Worm (Caenorhabditis elegans) whole organism, L1 larva: Measurements from ENCODE around the gene pat-12.

ENCODE experiments used
- C04F5.9 ChIP-seq: sonication (generic microtip); optimal IDR thresholded peaks from 2 replicates; lab custom pipeline; 2016; ENCODE audit warnings: missing genetic modification characterization, missing compliant biosample characterization
- C16A3.4 ChIP-seq: fragments of 150-350 bp; optimal IDR thresholded peaks from 2 replicates; lab custom pipeline; 2014; ENCODE audit warnings: missing biosample characterization, missing genetic modification characterization
- C34B4.2 ChIP-seq: sonication (generic microtip); optimal IDR thresholded peaks from 2 replicates; lab custom pipeline; 2017; ENCODE audit warnings: mild to moderate bottlenecking, missing genetic modification characterization, missing compliant biosample characterization
- F16B12.6 ChIP-seq: fragments of 150-350 bp; optimal IDR thresholded peaks from 2 replicates; lab custom pipeline; 2014; ENCODE audit warnings: missing biosample characterization, missing genetic modification characterization
- Y116A8C.19 ChIP-seq: sonication (generic microtip); optimal IDR thresholded peaks from 2 replicates; lab custom pipeline; 2016; ENCODE audit warnings: missing compliant biosample characterization, missing genetic modification characterization, borderline replicate concordance
- aly-2 ChIP-seq: fragments of 150-350 bp; optimal IDR thresholded peaks from 2 replicates; lab custom pipeline; 2014; ENCODE audit warnings: missing biosample characterization, missing genetic modification characterization
- ama-1 ChIP-seq: fragments of 150-350 bp; optimal IDR thresholded peaks from 2 replicates; lab custom pipeline; 2014
- ceh-8 ChIP-seq: fragments of 200-800 bp; sonication (Bioruptor generic); optimal IDR thresholded peaks from 2 replicates; lab custom pipeline; 2018; ENCODE audit warnings: mild to moderate bottlenecking, missing genetic modification characterization, moderate library complexity, missing compliant biosample characterization
- ceh-82 ChIP-seq, 3 experiments: fragments of 150-350 bp in 1 of 3; sonication (generic microtip) in 2 of 3; optimal IDR thresholded peaks; 2 replicates each; lab custom pipeline; 2014 to 2017; ENCODE audit warnings: missing biosample characterization in 3 of 3, missing genetic modification characterization in 3 of 3
- ceh-88 ChIP-seq: fragments of 200-800 bp; sonication (Bioruptor generic); IDR thresholded peaks from 2 replicates; pipeline ENCODE4 v1.3.6; 2022; ENCODE audit warnings: missing genetic modification characterization, missing compliant biosample characterization
- ces-1 ChIP-seq: fragments of 150-350 bp; optimal IDR thresholded peaks from 2 replicates; lab custom pipeline; 2014; ENCODE audit warnings: missing biosample characterization, missing genetic modification reagents, missing genetic modification characterization
- dpl-1 ChIP-seq, 3 experiments: fragments of 150-350 bp in 2 of 3; sonication (generic microtip) in 1 of 3; optimal IDR thresholded peaks; 2 replicates each; lab custom pipeline; 2014 to 2017; ENCODE audit warnings: missing biosample characterization in 3 of 3, missing genetic modification characterization in 3 of 3, missing genetic modification reagents in 3 of 3
- efl-1 ChIP-seq, 4 experiments: fragments of 150-350 bp; optimal IDR thresholded peaks in 3 of 4; peaks in 1 of 4; 1 replicate in 1 of 4; 2 replicates in 3 of 4; lab custom pipeline; 2014; ENCODE audit warnings: missing biosample characterization in 2 of 4, missing genetic modification characterization in 2 of 4, missing genetic modification reagents in 2 of 4
- efl-3 ChIP-seq: fragments of 200-800 bp; sonication (Bioruptor generic); optimal IDR thresholded peaks from 2 replicates; lab custom pipeline; 2018; ENCODE audit warnings: mild to moderate bottlenecking, missing genetic modification characterization, missing compliant biosample characterization
- egl-13 ChIP-seq: sonication (generic microtip); optimal IDR thresholded peaks from 2 replicates; lab custom pipeline; 2016; ENCODE audit warnings: missing genotype, missing genetic modification reagents, missing genetic modification characterization, missing compliant biosample characterization
- egl-27 ChIP-seq, 2 experiments: fragments of 150-350 bp in 1 of 2; sonication (generic microtip); optimal IDR thresholded peaks; 3 replicates each; lab custom pipeline; 2017 to 2018; ENCODE audit warnings: missing biosample characterization in 2 of 2, missing genetic modification characterization in 2 of 2, missing genetic modification reagents in 2 of 2
- elt-2 ChIP-seq: sonication (generic microtip); optimal IDR thresholded peaks from 2 replicates; lab custom pipeline; 2016; ENCODE audit warnings: missing genetic modification characterization, mild to moderate bottlenecking, inconsistent platforms, missing compliant biosample characterization, missing genetic modification reagents
- elt-3 ChIP-seq, 6 experiments: fragments of 150-350 bp in 1 of 6; sonication (generic microtip); optimal IDR thresholded peaks; 2 replicates each; lab custom pipeline; 2017 to 2018; ENCODE audit warnings: missing biosample characterization in 6 of 6, missing genetic modification characterization in 6 of 6, inconsistent platforms in 1 of 6
- ets-5 ChIP-seq: fragments of 200-800 bp; sonication (Bioruptor generic); IDR thresholded peaks from 2 replicates; pipeline ENCODE4 v1.3.6; 2022; ENCODE audit warnings: missing genetic modification characterization, missing compliant biosample characterization
- fkh-4 ChIP-seq: sonication (generic microtip); optimal IDR thresholded peaks from 2 replicates; lab custom pipeline; 2016; ENCODE audit warnings: missing compliant biosample characterization, missing genetic modification characterization, borderline replicate concordance
- grh-1 ChIP-seq: fragments of 200-800 bp; sonication (Bioruptor generic); IDR thresholded peaks from 2 replicates; pipeline ENCODE4 v1.3.6; 2022; ENCODE audit warnings: missing genetic modification reagents, missing genetic modification characterization, missing compliant biosample characterization
- hpl-2 ChIP-seq: fragments of 150-350 bp; optimal IDR thresholded peaks from 2 replicates; lab custom pipeline; 2014; ENCODE audit warnings: missing biosample characterization, missing genetic modification reagents, missing genetic modification characterization
- irx-1 ChIP-seq: sonication (generic microtip); optimal IDR thresholded peaks from 2 replicates; lab custom pipeline; 2016; ENCODE audit warnings: missing genetic modification characterization, missing compliant biosample characterization
- lin-15B ChIP-seq: fragments of 150-350 bp; sonication (generic microtip); optimal IDR thresholded peaks from 3 replicates; lab custom pipeline; 2014; ENCODE audit warnings: missing biosample characterization, missing genetic modification characterization
- lin-35 ChIP-seq, 2 experiments: fragments of 150-350 bp; optimal IDR thresholded peaks; 2 replicates each; lab custom pipeline; 2014; ENCODE audit warnings: missing biosample characterization in 2 of 2, missing genetic modification characterization in 2 of 2, missing genetic modification reagents in 2 of 2
- lir-3 ChIP-seq: sonication (generic microtip); optimal IDR thresholded peaks from 2 replicates; lab custom pipeline; 2016; ENCODE audit warnings: mild to moderate bottlenecking, missing genetic modification characterization, moderate library complexity, missing compliant biosample characterization; ENCODE audit not compliant: poor library complexity
- lsy-2 ChIP-seq, 2 experiments: fragments of 150-350 bp; optimal IDR thresholded peaks; 2 replicates each; lab custom pipeline; 2014; ENCODE audit warnings: missing biosample characterization in 2 of 2, missing genetic modification characterization in 2 of 2
- mab-9 ChIP-seq: fragments of 200-800 bp; sonication (Bioruptor generic); IDR thresholded peaks from 2 replicates; pipeline ENCODE4 v1.3.6; 2022; ENCODE audit warnings: missing genetic modification reagents, missing genetic modification characterization, missing compliant biosample characterization
- mdl-1 ChIP-seq, 2 experiments: fragments of 150-350 bp; optimal IDR thresholded peaks; 2 replicates each; lab custom pipeline; 2014 to 2017; ENCODE audit warnings: missing biosample characterization in 2 of 2, missing genetic modification characterization in 2 of 2, inconsistent platforms in 1 of 2
- nhr-11 ChIP-seq: fragments of 150-350 bp; optimal IDR thresholded peaks from 2 replicates; lab custom pipeline; 2014; ENCODE audit warnings: missing biosample characterization, missing genetic modification characterization
- nhr-28 ChIP-seq: fragments of 150-350 bp; optimal IDR thresholded peaks from 2 replicates; lab custom pipeline; 2014; ENCODE audit warnings: missing biosample characterization, missing genetic modification characterization
- nhr-47 ChIP-seq: sonication (generic microtip); optimal IDR thresholded peaks from 2 replicates; lab custom pipeline; 2016; ENCODE audit warnings: mild to moderate bottlenecking, missing genetic modification characterization, moderate library complexity, missing compliant biosample characterization
- nhr-71 ChIP-seq: sonication (generic microtip); optimal IDR thresholded peaks from 2 replicates; lab custom pipeline; 2016; ENCODE audit warnings: mild to moderate bottlenecking, missing genetic modification characterization, moderate library complexity, missing compliant biosample characterization
- nhr-76 ChIP-seq: sonication (generic microtip); optimal IDR thresholded peaks from 2 replicates; lab custom pipeline; 2017; ENCODE audit warnings: missing biosample characterization, missing genetic modification characterization
- nhr-84 ChIP-seq: sonication (generic microtip); optimal IDR thresholded peaks from 2 replicates; lab custom pipeline; 2017; ENCODE audit warnings: missing biosample characterization, missing genetic modification characterization
- nhr-85 ChIP-seq: sonication (generic microtip); peaks from one replicate; lab custom pipeline; 2016; ENCODE audit warnings: missing genetic modification characterization, inconsistent platforms, missing compliant biosample characterization
- nhr-90 ChIP-seq: sonication (generic microtip); optimal IDR thresholded peaks from 2 replicates; lab custom pipeline; 2016; ENCODE audit warnings: mild to moderate bottlenecking, missing genetic modification characterization, missing compliant biosample characterization; ENCODE audit not compliant: poor library complexity
- pag-3 ChIP-seq: sonication (generic microtip); optimal IDR thresholded peaks from 2 replicates; lab custom pipeline; 2017; ENCODE audit warnings: missing genetic modification characterization, mild to moderate bottlenecking, missing compliant biosample characterization, antibody characterized with exemption, borderline replicate concordance; ENCODE audit not compliant: insufficient read depth
- skn-1 ChIP-seq: fragments of 150-350 bp; optimal IDR thresholded peaks from 2 replicates; lab custom pipeline; 2014; ENCODE audit warnings: missing biosample characterization, missing genetic modification characterization
- snpc-4 ChIP-seq: fragments of 150-350 bp; optimal IDR thresholded peaks from 2 replicates; lab custom pipeline; 2014; ENCODE audit warnings: missing biosample characterization, missing genetic modification characterization
- sox-4 ChIP-seq: sonication (generic microtip); optimal IDR thresholded peaks from 2 replicates; lab custom pipeline; 2016; ENCODE audit warnings: missing genetic modification characterization, missing compliant biosample characterization
- sup-37 ChIP-seq: fragments of 200-800 bp; sonication (Bioruptor generic); optimal IDR thresholded peaks from 2 replicates; lab custom pipeline; 2018; ENCODE audit warnings: mild to moderate bottlenecking, missing genetic modification characterization, missing compliant biosample characterization
- swsn-7 ChIP-seq: sonication (generic microtip); optimal IDR thresholded peaks from 2 replicates; lab custom pipeline; 2016; ENCODE audit warnings: missing genetic modification characterization, missing compliant biosample characterization
- tbx-2 ChIP-seq: sonication (generic microtip); optimal IDR thresholded peaks from 2 replicates; lab custom pipeline; 2016; ENCODE audit warnings: missing genetic modification characterization, missing compliant biosample characterization
- unc-130 ChIP-seq: fragments of 150-350 bp; optimal IDR thresholded peaks from 2 replicates; lab custom pipeline; 2017; ENCODE audit warnings: missing biosample characterization, missing genetic modification characterization, inconsistent platforms
- unc-62 ChIP-seq: fragments of 150-350 bp; optimal IDR thresholded peaks from 2 replicates; lab custom pipeline; 2014; ENCODE audit warnings: missing biosample characterization, missing genetic modification reagents, missing genetic modification characterization
- unc-98 ChIP-seq: fragments of 200-800 bp; sonication (Bioruptor generic); IDR thresholded peaks from 2 replicates; pipeline ENCODE4 v1.3.6; 2022; ENCODE audit warnings: missing genetic modification characterization, missing compliant biosample characterization
- vab-15 ChIP-seq: sonication (generic microtip); optimal IDR thresholded peaks from 2 replicates; lab custom pipeline; 2017; ENCODE audit warnings: missing genotype, mild to moderate bottlenecking, missing genetic modification characterization, missing compliant biosample characterization
- zip-4 ChIP-seq: fragments of 200-800 bp; sonication (Bioruptor generic); optimal IDR thresholded peaks from 2 replicates; lab custom pipeline; 2018; ENCODE audit warnings: mild to moderate bottlenecking, missing genetic modification characterization, moderate library complexity, missing compliant biosample characterization
- ztf-11 ChIP-seq, 2 experiments: sonication (generic microtip); optimal IDR thresholded peaks; 2 replicates each; lab custom pipeline; 2016 to 2017; ENCODE audit warnings: missing genetic modification characterization in 2 of 2, missing biosample characterization in 1 of 2, missing compliant biosample characterization in 1 of 2
- ztf-4 ChIP-seq: fragments of 150-350 bp; optimal IDR thresholded peaks from 2 replicates; lab custom pipeline; 2014; ENCODE audit warnings: missing biosample characterization, missing genetic modification characterization

The pat-12 gene

DNA sequence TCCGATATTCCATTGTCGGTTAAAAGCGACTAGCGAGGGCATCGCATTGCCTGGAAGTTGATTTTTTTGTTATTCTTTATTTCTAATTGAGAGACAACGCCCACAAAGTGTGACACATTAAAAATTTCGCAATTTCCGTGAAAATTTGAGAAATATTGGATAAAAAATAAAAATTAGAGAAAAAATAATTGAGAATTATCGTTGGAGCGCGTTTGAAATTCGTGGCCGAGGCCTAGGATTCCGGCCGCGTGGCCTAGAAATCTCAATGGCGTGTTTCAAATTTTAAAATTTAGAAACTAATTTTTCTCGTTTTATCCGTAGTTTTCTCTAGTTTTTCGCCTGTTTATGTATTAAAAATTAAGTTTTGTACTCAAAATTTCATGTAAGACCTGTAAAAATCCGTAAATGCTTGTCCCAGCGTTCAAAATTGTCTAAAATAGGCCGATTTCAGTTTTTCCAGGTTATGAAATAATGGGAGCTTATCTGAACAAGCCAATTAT lies 31.1 kb upstream of the pat-12 start, which contains the start of the genes dagl-2 and ppm-1.G (continued):
- peak; percentile 5 for TF ChIP-seq Y116A8C.19 (tag; lab: Kevin White, UChicago)
- TF ChIP-seq C34B4.2 (tag; lab: Kevin White, UChicago) = no peak
- peak; percentile 46 for TF ChIP-seq hpl-2 (GFP tag; lab: Kevin White, UChicago)
- TF ChIP-seq egl-27 (tag; optimal IDR thresholded peaks at IDR 0.05; lab: Kevin White, UChicago) = no peak
- TF ChIP-seq tbx-2 = peak; percentile 87
- peak; percentile 86 for TF ChIP-seq irx-1 (tag; lab: Kevin White, UChicago)
- TF ChIP-seq zip-4 (GFP tag; lab: Kevin White, UChicago) = peak; percentile 90
- TF ChIP-seq mdl-1 (tag; optimal IDR thresholded peaks at IDR 0.05; lab: Kevin White, UChicago) = peak in 1 of 2 experiments; percentile 22
- peak; percentile 68 to 82 (median 70) for TF ChIP-seq dpl-1 (GFP tag; optimal IDR thresholded peaks at IDR 0.05; lab: Kevin White, UChicago)
- TF ChIP-seq elt-2 (tag; lab: Kevin White, UChicago) = peak; percentile 37
- peak; percentile 51 for TF ChIP-seq snpc-4 (tag; lab: Kevin White, UChicago)
- TF ChIP-seq lir-3 (tag; lab: Kevin White, UChicago) = peak; percentile 90
- peak in 1 of 6 experiments; percentile 67 for TF ChIP-seq elt-3 (tag; optimal IDR thresholded peaks at IDR 0.05; lab: Kevin White, UChicago)
- peak; percentile 73 for TF ChIP-seq vab-15
- TF ChIP-seq nhr-28 (tag; lab: Kevin White, UChicago) = no peak
- peak; percentile 92 for TF ChIP-seq nhr-85
- peak; percentile 12 for TF ChIP-seq F16B12.6 (tag; lab: Kevin White, UChicago)
- TF ChIP-seq nhr-90 (tag; lab: Kevin White, UChicago) = peak; percentile 86
- TF ChIP-seq unc-62 (GFP tag; lab: Kevin White, UChicago) = no peak
- TF ChIP-seq egl-13 (tag; lab: Kevin White, UChicago) = peak; percentile 74
- TF ChIP-seq pag-3 (tag; lab: Kevin White, UChicago) = no peak
- peak; percentile 79 for TF ChIP-seq ceh-8
- TF ChIP-seq efl-1 (optimal IDR thresholded peaks at IDR 0.05; lab: Kevin White, UChicago) = peak; percentile 72 to 73
- peak; percentile 81 to 96 for TF ChIP-seq efl-1 (GFP tag; optimal IDR thresholded peaks at IDR 0.05 in 1 of 2; lab: Kevin White, UChicago)
- peak; percentile 73 for TF ChIP-seq unc-98 (GFP tag; lab: Robert Waterston, UW)
- no peak for TF ChIP-seq nhr-11 (tag; lab: Kevin White, UChicago)
- TF ChIP-seq nhr-47 = peak; percentile 88
- no peak for TF ChIP-seq ztf-4 (tag; lab: Kevin White, UChicago)
- TF ChIP-seq ceh-88 = no peak
- peak; percentile 90 for TF ChIP-seq nhr-71 (tag; lab: Kevin White, UChicago)
- peak in 1 of 2 experiments; percentile 82 for TF ChIP-seq ztf-11 (tag; optimal IDR thresholded peaks at IDR 0.05; lab: Kevin White, UChicago)
- TF ChIP-seq lin-15B = peak; percentile 93
- TF ChIP-seq ets-5 (GFP tag; lab: Robert Waterston, UW) = no peak
- TF ChIP-seq lsy-2 (tag; optimal IDR thresholded peaks at IDR 0.05; lab: Kevin White, UChicago) = peak; percentile 85 to 92
- TF ChIP-seq mab-9 = no peak
- peak; percentile 75 for TF ChIP-seq fkh-4 (tag; lab: Kevin White, UChicago)
- no peak for TF ChIP-seq efl-3 (GFP tag; lab: Kevin White, UChicago)
- no peak for TF ChIP-seq aly-2 (tag; lab: Kevin White, UChicago)
- TF ChIP-seq unc-130 (tag; lab: Kevin White, UChicago) = peak; percentile 68
- peak; percentile 72 to 87 (median 77) for TF ChIP-seq ceh-82 (tag; optimal IDR thresholded peaks at IDR 0.05; lab: Kevin White, UChicago)
- no peak for TF ChIP-seq nhr-76 (tag; lab: Kevin White, UChicago)
- TF ChIP-seq sup-37 (GFP tag; lab: Kevin White, UChicago) = no peak
- TF ChIP-seq ces-1 (GFP tag; lab: Kevin White, UChicago) = no peak
- no peak for TF ChIP-seq grh-1 (GFP tag; lab: Robert Waterston, UW)
- TF ChIP-seq skn-1 (tag; lab: Kevin White, UChicago) = peak; percentile 85
- TF ChIP-seq nhr-84 (tag; lab: Kevin White, UChicago) = no peak
- peak; percentile 78 for TF ChIP-seq swsn-7 (tag; lab: Kevin White, UChicago)
- peak; percentile 62 for TF ChIP-seq sox-4 (tag; lab: Kevin White, UChicago)
- TF ChIP-seq ama-1 = no peak
- TF ChIP-seq lin-35 (GFP tag; optimal IDR thresholded peaks at IDR 0.05; lab: Kevin White, UChicago) = peak; percentile 76 to 84
- TF ChIP-seq C04F5.9 = peak; percentile 68
- TF ChIP-seq C16A3.4 (tag; lab: Kevin White, UChicago) = peak; percentile 73
